Fruit fly (Drosophila melanogaster): ENCODE data around the gene CG14852.

dm6 chr3R:14557480-14558354 lies 8.0 kb upstream of the CG14852 start, which contains the start of gene Pde6:
- no peak for TF ChIP-seq Meics (GFP tag; optimal IDR thresholded peaks at IDR 0.05)
- TF ChIP-seq Ptx1 (GFP tag; IDR thresholded peaks at IDR 0.05), result no peak
- no peak for TF ChIP-seq usp (GFP tag; optimal IDR thresholded peaks at IDR 0.05)
- TF ChIP-seq Pdp1 (GFP tag; optimal IDR thresholded peaks at IDR 0.05), result no peak
- no peak for TF ChIP-seq CG11085 (GFP tag; IDR thresholded peaks at IDR 0.05)

All from whole organism, embryonic.